Worm (Caenorhabditis elegans) whole organism, late embryonic: Measurements from ENCODE around the gene mls-1.

Source experiments
- F13H6.1 ChIP-seq: sonication (generic microtip); optimal IDR thresholded peaks from 2 replicates; lab custom pipeline; 2016; ENCODE audit warnings: missing genetic modification characterization, missing compliant biosample characterization
- ceh-19 ChIP-seq: fragments of 200-800 bp; sonication (Bioruptor generic); optimal IDR thresholded peaks from 2 replicates; lab custom pipeline; 2018; ENCODE audit warnings: mild to moderate bottlenecking, missing genetic modification characterization, missing compliant biosample characterization
- ceh-2 ChIP-seq: sonication (generic microtip); optimal IDR thresholded peaks from 2 replicates; lab custom pipeline; 2016; ENCODE audit warnings: missing genotype, missing genetic modification characterization, missing compliant biosample characterization
- ceh-22 ChIP-seq: sonication (generic microtip); optimal IDR thresholded peaks from 2 replicates; lab custom pipeline; 2017; ENCODE audit warnings: missing biosample characterization, missing genetic modification characterization
- che-1 ChIP-seq: sonication (generic microtip); optimal IDR thresholded peaks from 2 replicates; lab custom pipeline; 2016; ENCODE audit warnings: mild to moderate bottlenecking, missing genetic modification characterization, missing compliant biosample characterization
- fax-1 ChIP-seq: sonication (generic microtip); optimal IDR thresholded peaks from 2 replicates; lab custom pipeline; 2016; ENCODE audit warnings: missing genotype, missing genetic modification characterization, missing compliant biosample characterization
- fkh-10 ChIP-seq: fragments of 150-350 bp; optimal IDR thresholded peaks from 2 replicates; lab custom pipeline; 2014; ENCODE audit warnings: missing biosample characterization, missing genetic modification reagents, missing genetic modification characterization
- hlh-15 ChIP-seq: sonication (generic microtip); optimal IDR thresholded peaks from 2 replicates; lab custom pipeline; 2016; ENCODE audit warnings: missing genetic modification characterization, missing compliant biosample characterization
- ref-2 ChIP-seq: sonication (generic microtip); optimal IDR thresholded peaks from 2 replicates; lab custom pipeline; 2016; ENCODE audit warnings: missing genetic modification characterization, missing compliant biosample characterization
- sox-2 ChIP-seq: fragments of 200-800 bp; sonication (Bioruptor generic); IDR thresholded peaks from 2 replicates; pipeline ENCODE4 v1.3.6; 2022; ENCODE audit warnings: missing genetic modification reagents, missing genetic modification characterization, missing compliant biosample characterization
- syd-9 ChIP-seq: sonication (generic microtip); optimal IDR thresholded peaks from 2 replicates; lab custom pipeline; 2016; ENCODE audit warnings: mild to moderate bottlenecking, missing genetic modification characterization, moderate library complexity, missing compliant biosample characterization
- unc-55 ChIP-seq: sonication (generic microtip); optimal IDR thresholded peaks from 2 replicates; lab custom pipeline; 2017; ENCODE audit warnings: missing biosample characterization, missing genetic modification reagents, missing genetic modification characterization
- unc-86 ChIP-seq: sonication (generic microtip); optimal IDR thresholded peaks from 2 replicates; lab custom pipeline; 2016; ENCODE audit warnings: missing genetic modification characterization, missing compliant biosample characterization
- zip-5 ChIP-seq: sonication (generic microtip); optimal IDR thresholded peaks from 2 replicates; lab custom pipeline; 2016; ENCODE audit warnings: missing genetic modification characterization, missing compliant biosample characterization

The mls-1 gene

DNA sequence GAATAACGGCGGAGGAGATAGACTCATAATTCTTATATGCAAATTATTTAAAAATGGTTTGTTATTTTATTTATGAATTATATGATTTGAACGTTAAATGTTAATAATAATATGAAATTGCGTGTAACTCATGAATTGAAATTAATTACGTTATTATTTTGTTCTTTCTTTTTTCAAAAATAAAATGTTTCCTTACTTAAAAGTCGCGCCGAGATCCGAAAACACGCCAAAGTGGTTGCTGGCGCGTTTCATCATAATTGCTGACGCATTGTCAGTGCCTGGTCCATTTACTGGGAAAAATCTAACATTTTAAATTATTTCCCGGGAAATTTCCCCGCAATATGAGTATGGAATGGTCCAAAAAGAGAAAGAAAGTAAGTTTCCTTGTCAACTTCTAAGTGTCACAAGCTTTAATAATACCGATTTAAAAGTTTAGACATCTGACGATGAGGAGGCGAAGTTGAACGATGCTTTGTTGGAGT lies 39.3 kb downstream of the mls-1 start, which contains the start of the genes C07H6.9 and sap-140 (continued):
- TF ChIP-seq unc-55 (GFP tag; lab: Kevin White, UChicago) = no peak
- TF ChIP-seq fkh-10 (GFP tag; lab: Kevin White, UChicago) = no peak
- TF ChIP-seq ceh-19 = no peak
- TF ChIP-seq ref-2 (tag; lab: Kevin White, UChicago) = peak; percentile 40

DNA sequence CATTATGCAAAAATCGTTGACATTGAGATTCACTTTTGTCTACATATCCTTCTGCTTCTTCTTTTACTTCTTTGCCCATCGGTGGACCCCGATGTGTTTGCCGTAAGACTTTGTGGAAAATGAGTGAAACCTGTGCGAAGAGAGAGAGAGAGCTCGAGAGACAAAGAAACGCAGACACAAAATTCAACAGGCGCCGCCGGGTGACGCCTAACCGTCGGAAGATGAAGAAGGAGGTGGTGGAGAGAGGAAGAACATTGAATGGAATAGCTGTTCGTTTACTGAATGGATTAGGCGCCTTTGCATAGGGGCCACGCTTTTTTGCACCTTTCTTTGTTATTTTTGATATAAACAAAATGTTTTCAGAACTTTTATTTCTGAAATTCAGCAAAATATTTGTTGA lies 46.8 kb downstream of the mls-1 start:
- TF ChIP-seq F13H6.1 (tag; lab: Kevin White, UChicago) = no peak

DNA sequence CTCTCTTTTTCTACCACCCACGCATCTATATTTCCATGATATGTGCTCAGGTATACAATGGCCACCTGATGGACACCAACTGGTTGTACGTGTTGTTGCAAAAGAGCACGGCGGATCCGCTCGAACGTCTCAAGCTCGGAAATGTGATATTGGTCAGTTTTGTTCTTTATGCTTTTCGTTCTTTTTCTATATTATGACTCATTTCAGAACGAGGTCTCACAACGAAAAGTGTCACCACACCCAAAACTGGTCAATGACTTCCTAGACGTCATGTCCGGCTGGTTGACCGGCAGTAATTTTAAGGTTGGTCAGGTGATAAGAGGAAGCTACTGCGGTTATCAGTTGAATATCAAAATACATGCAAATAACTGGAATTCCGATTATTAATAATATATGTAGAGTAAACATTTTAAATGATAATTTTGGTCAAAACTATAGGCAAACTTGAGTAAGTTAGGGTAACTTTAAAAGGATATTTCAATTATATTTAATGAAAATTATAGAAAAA lies 48.0 kb downstream of the mls-1 start, which contains the start of gene cls-1:
Gene cls-1 (plus strand): TSS at position 51 of the 508 bp plus-strand sequence.
- TF ChIP-seq fax-1 (tag; lab: Kevin White, UChicago) = no peak
- no peak for TF ChIP-seq ceh-22 (tag; lab: Kevin White, UChicago)
- TF ChIP-seq ceh-2 (tag; lab: Kevin White, UChicago) = no peak
- no peak for TF ChIP-seq zip-5 (tag; lab: Kevin White, UChicago)
- TF ChIP-seq che-1 (tag; lab: Kevin White, UChicago) = no peak
- TF ChIP-seq syd-9 = no peak
- no peak for TF ChIP-seq hlh-15 (tag; lab: Kevin White, UChicago)
- no peak for TF ChIP-seq sox-2
- no peak for TF ChIP-seq unc-86
